Worm (Caenorhabditis elegans) whole organism, late embryonic: ENCODE results near the gene rpc-1.

ENCODE experiments used
- C38D4.7 ChIP-seq: fragments of 200-800 bp; sonication (Bioruptor generic); optimal IDR thresholded peaks from 2 replicates; lab custom pipeline; 2018; ENCODE audit warnings: mild to moderate bottlenecking, missing genetic modification characterization, moderate library complexity, missing compliant biosample characterization
- K02D7.2 ChIP-seq: sonication (generic microtip); optimal IDR thresholded peaks from 2 replicates; lab custom pipeline; 2017; ENCODE audit warnings: mild to moderate bottlenecking, missing genetic modification characterization, missing compliant biosample characterization
- K09A11.1 ChIP-seq: sonication (generic microtip); optimal IDR thresholded peaks from 2 replicates; lab custom pipeline; 2017; ENCODE audit warnings: antibody characterized with exemption, mild to moderate bottlenecking, missing genetic modification characterization, missing compliant biosample characterization; ENCODE audit not compliant: insufficient read depth
- T23F11.4 ChIP-seq: fragments of 200-800 bp; sonication (Bioruptor generic); optimal IDR thresholded peaks from 2 replicates; lab custom pipeline; 2018; ENCODE audit warnings: mild to moderate bottlenecking, missing genetic modification characterization, missing compliant biosample characterization
- Y22D7AL.16 ChIP-seq: sonication (generic microtip); optimal IDR thresholded peaks from 2 replicates; lab custom pipeline; 2016; ENCODE audit warnings: missing genetic modification characterization, missing compliant biosample characterization
- ama-1 ChIP-seq: fragments of 150-350 bp; optimal IDR thresholded peaks from 2 replicates; lab custom pipeline; 2014
- ceh-14 ChIP-seq: sonication (generic microtip); optimal IDR thresholded peaks from 2 replicates; lab custom pipeline; 2016; ENCODE audit warnings: missing genotype, missing genetic modification characterization, missing compliant biosample characterization
- ceh-34 ChIP-seq: sonication (generic microtip); optimal IDR thresholded peaks from 2 replicates; lab custom pipeline; 2016; ENCODE audit warnings: mild to moderate bottlenecking, missing genetic modification characterization, missing compliant biosample characterization
- ceh-45 ChIP-seq: fragments of 200-800 bp; sonication (Bioruptor generic); IDR thresholded peaks from 2 replicates; pipeline ENCODE4 v1.3.6; 2022; ENCODE audit warnings: missing genetic modification reagents, missing genetic modification characterization, missing compliant biosample characterization
- ceh-48 ChIP-seq: sonication (generic microtip); optimal IDR thresholded peaks from 2 replicates; lab custom pipeline; 2016; ENCODE audit warnings: missing genetic modification characterization, inconsistent platforms, missing compliant biosample characterization
- che-1 ChIP-seq: sonication (generic microtip); optimal IDR thresholded peaks from 2 replicates; lab custom pipeline; 2016; ENCODE audit warnings: mild to moderate bottlenecking, missing genetic modification characterization, missing compliant biosample characterization
- elt-2 ChIP-seq: sonication (generic microtip); optimal IDR thresholded peaks from 2 replicates; lab custom pipeline; 2016; ENCODE audit warnings: missing genetic modification reagents, missing genetic modification characterization, missing compliant biosample characterization
- elt-4 ChIP-seq: sonication (generic microtip); optimal IDR thresholded peaks from 2 replicates; lab custom pipeline; 2016; ENCODE audit warnings: missing genetic modification characterization, missing compliant biosample characterization
- fax-1 ChIP-seq: sonication (generic microtip); optimal IDR thresholded peaks from 2 replicates; lab custom pipeline; 2016; ENCODE audit warnings: missing genotype, missing genetic modification characterization, missing compliant biosample characterization
- fkh-10 ChIP-seq: fragments of 150-350 bp; optimal IDR thresholded peaks from 2 replicates; lab custom pipeline; 2014; ENCODE audit warnings: missing biosample characterization, missing genetic modification reagents, missing genetic modification characterization
- gmeb-2 ChIP-seq: sonication (generic microtip); optimal IDR thresholded peaks from 2 replicates; lab custom pipeline; 2016; ENCODE audit warnings: missing genetic modification characterization, inconsistent platforms, missing compliant biosample characterization
- hlh-6 ChIP-seq: sonication (generic microtip); optimal IDR thresholded peaks from 2 replicates; lab custom pipeline; 2016; ENCODE audit warnings: missing genotype, missing genetic modification characterization, missing compliant biosample characterization
- madf-2 ChIP-seq: sonication (generic microtip); optimal IDR thresholded peaks from 2 replicates; lab custom pipeline; 2017; ENCODE audit warnings: missing genetic modification characterization, missing compliant biosample characterization
- mec-3 ChIP-seq: sonication (generic microtip); optimal IDR thresholded peaks from 2 replicates; lab custom pipeline; 2016; ENCODE audit warnings: borderline replicate concordance, missing genetic modification characterization, missing compliant biosample characterization
- nfya-1 ChIP-seq: sonication (generic microtip); optimal IDR thresholded peaks from 2 replicates; lab custom pipeline; 2017; ENCODE audit warnings: missing genetic modification characterization, mild to moderate bottlenecking, missing compliant biosample characterization, antibody characterized with exemption, moderate library complexity
- nhr-11 ChIP-seq: fragments of 150-350 bp; optimal IDR thresholded peaks from 2 replicates; lab custom pipeline; 2014; ENCODE audit warnings: missing biosample characterization, missing genetic modification characterization
- nhr-232 ChIP-seq: sonication (generic microtip); optimal IDR thresholded peaks from 2 replicates; lab custom pipeline; 2016; ENCODE audit warnings: missing genetic modification characterization, missing compliant biosample characterization
- npax-4 ChIP-seq: sonication (generic microtip); optimal IDR thresholded peaks from 2 replicates; lab custom pipeline; 2016; ENCODE audit warnings: missing genetic modification characterization, missing compliant biosample characterization
- pag-3 ChIP-seq: sonication (generic microtip); optimal IDR thresholded peaks from 2 replicates; lab custom pipeline; 2016; ENCODE audit warnings: missing compliant biosample characterization, missing genetic modification characterization, borderline replicate concordance
- pat-9 ChIP-seq: fragments of 200-800 bp; sonication (Bioruptor generic); optimal IDR thresholded peaks from 2 replicates; lab custom pipeline; 2018; ENCODE audit warnings: mild to moderate bottlenecking, missing genetic modification characterization, moderate library complexity, missing compliant biosample characterization
- ref-2 ChIP-seq: sonication (generic microtip); optimal IDR thresholded peaks from 2 replicates; lab custom pipeline; 2016; ENCODE audit warnings: missing genetic modification characterization, missing compliant biosample characterization
- sdc-2 ChIP-seq: sonication (generic microtip); optimal IDR thresholded peaks from 2 replicates; lab custom pipeline; 2016; ENCODE audit warnings: missing genotype, missing genetic modification characterization, missing compliant biosample characterization
- sox-2 ChIP-seq: fragments of 200-800 bp; sonication (Bioruptor generic); IDR thresholded peaks from 2 replicates; pipeline ENCODE4 v1.3.6; 2022; ENCODE audit warnings: missing genetic modification reagents, missing genetic modification characterization, missing compliant biosample characterization
- ttx-3 ChIP-seq: sonication (generic microtip); optimal IDR thresholded peaks from 2 replicates; lab custom pipeline; 2016; ENCODE audit warnings: missing genetic modification reagents, missing genetic modification characterization, missing compliant biosample characterization
- unc-3 ChIP-seq, 2 experiments: fragments of 200-800 bp in 1 of 2; sonication (Bioruptor generic) in 1 of 2; sonication (generic microtip) in 1 of 2; conservative IDR thresholded peaks in 1 of 2; optimal IDR thresholded peaks in 1 of 2; 2 replicates each; pipeline versions ENCODE4 v1.3.6 to Lab custom; 2016 to 2022; ENCODE audit warnings: missing compliant biosample characterization in 2 of 2, missing genetic modification characterization in 2 of 2, missing genetic modification reagents in 1 of 2
- unc-86 ChIP-seq: sonication (generic microtip); optimal IDR thresholded peaks from 2 replicates; lab custom pipeline; 2016; ENCODE audit warnings: missing genetic modification characterization, missing compliant biosample characterization

The rpc-1 gene

ce11 chrIV:7203696-7204095 lies 38.1 kb upstream of the rpc-1 start, which contains the start of gene R13A1.3:
Gene R13A1.3 (plus strand): TSS chrIV:7203996.
- TF ChIP-seq nfya-1 (tag; lab: Kevin White, UChicago), result no peak
- TF ChIP-seq ref-2 (tag; lab: Kevin White, UChicago), result no peak
- no peak for TF ChIP-seq gmeb-2 (tag; lab: Kevin White, UChicago)
- TF ChIP-seq nhr-11 (tag; lab: Kevin White, UChicago), result no peak
- TF ChIP-seq ceh-45 (GFP tag; lab: Robert Waterston, UW), result no peak

ce11 chrIV:7196853-7197252 lies 31.3 kb upstream of the rpc-1 start, which contains the start of gene unc-8:
Gene unc-8 (plus strand): TSS chrIV:7197153.
- no peak for TF ChIP-seq fax-1 (tag; lab: Kevin White, UChicago)

ce11 chrIV:7195734-7196133 lies 30.2 kb upstream of the rpc-1 start, which contains the start of gene best-16:
Gene best-16 (minus strand): TSS chrIV:7195834.
- TF ChIP-seq K09A11.1 (tag; lab: Kevin White, UChicago), result no peak
- TF ChIP-seq ceh-34 (tag; lab: Kevin White, UChicago), result no peak
- TF ChIP-seq sox-2 (GFP tag; lab: Robert Waterston, UW), result no peak
- TF ChIP-seq nhr-232, result no peak
- no peak for TF ChIP-seq gmeb-2 (tag; lab: Kevin White, UChicago)
- TF ChIP-seq elt-2 (tag; lab: Kevin White, UChicago), result no peak
- TF ChIP-seq unc-86 (tag; lab: Kevin White, UChicago), result no peak
- no peak for TF ChIP-seq ceh-14 (tag; lab: Kevin White, UChicago)
- TF ChIP-seq che-1 (tag; lab: Kevin White, UChicago), result no peak
- TF ChIP-seq madf-2, result no peak
- no peak for TF ChIP-seq ceh-48 (tag; lab: Kevin White, UChicago)
- no peak for TF ChIP-seq ttx-3 (tag; lab: Kevin White, UChicago)
- TF ChIP-seq T23F11.4 (GFP tag; lab: Kevin White, UChicago), result no peak

DNA sequence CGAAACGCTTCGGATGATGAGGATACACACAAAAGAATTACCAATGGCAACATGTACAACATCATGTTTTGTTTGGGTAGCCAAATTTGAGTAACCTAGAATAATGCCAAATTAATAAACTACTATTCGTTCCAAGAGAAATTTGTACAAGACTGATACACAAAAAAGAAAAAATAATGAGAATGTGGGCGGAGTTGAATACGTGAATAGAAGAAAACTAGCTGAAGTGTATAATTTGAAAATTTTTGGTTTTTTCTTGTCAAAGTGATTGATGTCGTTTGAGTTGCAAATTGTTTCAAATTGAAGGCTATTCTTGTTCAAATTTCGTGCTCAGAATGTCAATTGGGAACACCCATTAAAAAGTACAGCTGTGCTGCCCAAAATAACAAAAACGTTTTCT lies 26.2 kb upstream of the rpc-1 start, which contains the start of gene R13A1.5:
TSS of gene R13A1.5 (minus strand) at position 101 of the 400 bp plus-strand sequence.
- no peak for TF ChIP-seq elt-4 (tag; lab: Kevin White, UChicago)
- TF ChIP-seq sdc-2 (tag; lab: Kevin White, UChicago), result no peak
- TF ChIP-seq unc-3 (GFP tag; conservative IDR thresholded peaks at IDR 0.05; lab: Robert Waterston, UW), result no peak
- no peak for TF ChIP-seq unc-3 (tag; optimal IDR thresholded peaks at IDR 0.05; lab: Kevin White, UChicago)
- TF ChIP-seq Y22D7AL.16 (tag; lab: Kevin White, UChicago), result no peak
- no peak for TF ChIP-seq pat-9 (tag; lab: Kevin White, UChicago)
- no peak for TF ChIP-seq C38D4.7 (GFP tag; lab: Kevin White, UChicago)
- TF ChIP-seq hlh-6 (tag; lab: Kevin White, UChicago), result no peak
- no peak for TF ChIP-seq ama-1 (lab: Kevin White, UChicago)
- no peak for TF ChIP-seq pag-3 (tag; lab: Kevin White, UChicago)
- TF ChIP-seq fkh-10 (GFP tag; lab: Kevin White, UChicago), result no peak
- TF ChIP-seq elt-2 (tag; lab: Kevin White, UChicago), result no peak
- no peak for TF ChIP-seq mec-3 (tag; lab: Kevin White, UChicago)
- TF ChIP-seq, all 69 proteins: peak for 0

DNA sequence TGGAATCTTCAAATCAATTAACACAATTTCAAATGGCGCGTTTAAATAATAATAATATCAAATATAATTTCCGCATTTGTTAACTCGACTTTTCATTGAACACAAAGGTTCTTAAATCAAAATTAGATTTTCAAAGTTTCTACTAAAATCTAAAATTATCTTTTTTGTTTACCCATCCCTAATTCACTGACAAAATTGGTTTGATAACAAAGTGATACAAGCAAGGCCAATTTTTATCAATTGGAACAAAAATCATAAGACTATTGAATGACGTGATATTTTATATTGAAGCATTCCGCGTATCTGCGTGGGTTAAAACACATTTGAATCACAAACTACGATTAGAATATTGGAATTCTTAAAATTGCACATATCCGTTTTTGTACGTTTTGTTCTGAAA lies 24.9 kb upstream of the rpc-1 start:
- no peak for TF ChIP-seq unc-3 (GFP tag; conservative IDR thresholded peaks at IDR 0.05; lab: Robert Waterston, UW)
- no peak for TF ChIP-seq unc-3 (tag; optimal IDR thresholded peaks at IDR 0.05; lab: Kevin White, UChicago)
- no peak for TF ChIP-seq K02D7.2 (tag; lab: Kevin White, UChicago)
- TF ChIP-seq npax-4 (tag; lab: Kevin White, UChicago), result no peak
- TF ChIP-seq elt-2 (tag; lab: Kevin White, UChicago), result peak; percentile 49
